Fruit fly (Drosophila melanogaster): ENCODE data around the gene CG14252.

Gene CG14252

dm6 chr3R:26928424-26928823 lies 16.9 kb upstream of the CG14252 start (continued):
- TF ChIP-seq CG3032 (tag; optimal IDR thresholded peaks at IDR 0.05) = peak; percentile 73
- peak; percentile 84 for TF ChIP-seq CG10631 (GFP tag; optimal IDR thresholded peaks at IDR 0.05)
- TF ChIP-seq CG8319 (GFP tag; optimal IDR thresholded peaks at IDR 0.05) = peak; percentile 83
- peak; percentile 92 for TF ChIP-seq acj6 (GFP tag; optimal IDR thresholded peaks at IDR 0.05)
- peak; percentile 75 for TF ChIP-seq dac (GFP tag; optimal IDR thresholded peaks at IDR 0.05)
- TF ChIP-seq Gug (GFP tag; IDR thresholded peaks at IDR 0.05) = peak; percentile 84
- TF ChIP-seq dsx (GFP tag; optimal IDR thresholded peaks at IDR 0.05; ENCODE audit: poor library complexity, severe bottlenecking) = peak; percentile 84
- peak; percentile 85 for TF ChIP-seq Sox14 (GFP tag; optimal IDR thresholded peaks at IDR 0.05)
- peak; percentile 63 for TF ChIP-seq Ets21C (GFP tag; optimal IDR thresholded peaks at IDR 0.05)
- TF ChIP-seq svp (GFP tag) = peak; percentile 86
- peak; percentile 94 for TF ChIP-seq OdsH (GFP tag; optimal IDR thresholded peaks at IDR 0.05)
- TF ChIP-seq CG1621 (tag; optimal IDR thresholded peaks at IDR 0.05) = peak; percentile 82
- TF ChIP-seq CG6276 (GFP tag; optimal IDR thresholded peaks at IDR 0.05) = peak; percentile 93
- TF ChIP-seq Hr39 (GFP tag; optimal IDR thresholded peaks at IDR 0.05) = peak; percentile 84
- TF ChIP-seq topi (GFP tag; optimal IDR thresholded peaks at IDR 0.05) = peak; percentile 87
- TF ChIP-seq eg (GFP tag; IDR thresholded peaks at IDR 0.05) = peak; percentile 93
- no peak for TF ChIP-seq Hr38 (GFP tag; optimal IDR thresholded peaks at IDR 0.05)
- peak; percentile 91 for TF ChIP-seq Hr4 (GFP tag; optimal IDR thresholded peaks at IDR 0.05)

- TF ChIP-seq CG6854 (GFP tag; optimal IDR thresholded peaks at IDR 0.05) = peak; percentile 23
- no peak for TF ChIP-seq CG3032 (tag; optimal IDR thresholded peaks at IDR 0.05)
- no peak for TF ChIP-seq Eip93F (GFP tag; optimal IDR thresholded peaks at IDR 0.05)
- TF ChIP-seq CG11762 (GFP tag; optimal IDR thresholded peaks at IDR 0.05; ENCODE audit: insufficient read depth) = no peak
- TF ChIP-seq acj6 (GFP tag; optimal IDR thresholded peaks at IDR 0.05) = no peak
- TF ChIP-seq CG10631 (GFP tag; optimal IDR thresholded peaks at IDR 0.05) = no peak
- no peak for TF ChIP-seq CG6792 (GFP tag; optimal IDR thresholded peaks at IDR 0.05)
- TF ChIP-seq cyc (GFP tag; optimal IDR thresholded peaks at IDR 0.05) = no peak
- TF ChIP-seq Eip78C (GFP tag) = peak; percentile 42
- no peak for TF ChIP-seq CG6163 (GFP tag; IDR thresholded peaks at IDR 0.05)
- TF ChIP-seq Sox102F (GFP tag; optimal IDR thresholded peaks at IDR 0.05) = no peak
- TF ChIP-seq eg (GFP tag; IDR thresholded peaks at IDR 0.05) = no peak
- TF ChIP-seq vri (GFP tag; optimal IDR thresholded peaks at IDR 0.05) = no peak
- TF ChIP-seq fkh (GFP tag; optimal IDR thresholded peaks at IDR 0.05) = peak; percentile 46
Measured at dm6 chr3R:26933885-26934284, 11.4 kb upstream of the CG14252 start.

dm6 chr3R:26934523-26934922 lies 10.8 kb upstream of the CG14252 start:
- TF ChIP-seq fkh (GFP tag; optimal IDR thresholded peaks at IDR 0.05) (peak; percentile 83), vri (GFP tag; optimal IDR thresholded peaks at IDR 0.05) (no peak), spab (GFP tag; optimal IDR thresholded peaks at IDR 0.05) (no peak), Eip75B (GFP tag; optimal IDR thresholded peaks at IDR 0.05) (no peak), OdsH (GFP tag; optimal IDR thresholded peaks at IDR 0.05) (no peak)

- TF ChIP-seq Ets21C (GFP tag; optimal IDR thresholded peaks at IDR 0.05) (no peak), fkh (GFP tag; optimal IDR thresholded peaks at IDR 0.05) (no peak), Lpt (GFP tag; optimal IDR thresholded peaks at IDR 0.05) (no peak), net (GFP tag; optimal IDR thresholded peaks at IDR 0.05) (no peak), Hr39 (GFP tag; optimal IDR thresholded peaks at IDR 0.05) (no peak), esn (GFP tag; optimal IDR thresholded peaks at IDR 0.05) (no peak), Sox15 (GFP tag; optimal IDR thresholded peaks at IDR 0.05) (no peak), achi (GFP tag; optimal IDR thresholded peaks at IDR 0.05) (no peak), Eip78C (GFP tag) (no peak), CG10631 (GFP tag; optimal IDR thresholded peaks at IDR 0.05) (no peak), CG4318 (GFP tag; optimal IDR thresholded peaks at IDR 0.05) (no peak)
Measured at dm6 chr3R:26935400-26935799, 9.9 kb upstream of the CG14252 start.

Measured in whole organism, prepupa.